Fruit fly (Drosophila melanogaster) whole organism, embryonic: ENCODE results near the gene Zir.
A peak's percentile ranks its signal among the peaks of the same experiment; 100 is the strongest.

Experiments used
- Awh ChIP-seq: fragments of 200-800 bp; sonication (Bioruptor generic); IDR thresholded peaks from 2 replicates; pipeline ENCODE4, ENCODE4 v1.3.6; 2022; ENCODE audit warnings: missing biosample characterization, missing genetic modification characterization
- BEAF-32 ChIP-seq: fragments of 200-800 bp; sonication (Bioruptor generic); optimal IDR thresholded peaks from 3 replicates; lab custom pipeline; 2017; ENCODE audit warnings: missing biosample characterization, missing genetic modification characterization, mild to moderate bottlenecking, moderate library complexity, missing genetic modification reagents
- CG10321 ChIP-seq: fragments of 200-800 bp; sonication (Bioruptor generic); IDR thresholded peaks from 2 replicates; pipeline ENCODE4 v1.3.6; 2022; ENCODE audit warnings: missing biosample characterization, missing genetic modification characterization
- CG10543 ChIP-seq: fragments of 200-800 bp; sonication (Bioruptor generic); optimal IDR thresholded peaks from 3 replicates; lab custom pipeline; 2017; ENCODE audit warnings: missing biosample characterization, mild to moderate bottlenecking, missing genetic modification characterization, moderate library complexity
- CG10654 ChIP-seq: fragments of 200-800 bp; sonication (Bioruptor generic); optimal IDR thresholded peaks from 2 replicates; lab custom pipeline; 2016; ENCODE audit warnings: missing biosample characterization, missing genetic modification characterization
- CG12769 ChIP-seq: fragments of 200-800 bp; sonication (Bioruptor generic); optimal IDR thresholded peaks from 2 replicates; lab custom pipeline; 2019; ENCODE audit warnings: missing biosample characterization, mild to moderate bottlenecking, missing genetic modification characterization, moderate library complexity
- CG1529 ChIP-seq: fragments of 200-800 bp; sonication (Bioruptor generic); optimal IDR thresholded peaks from 3 replicates; lab custom pipeline; 2018; ENCODE audit warnings: missing biosample characterization, missing genetic modification characterization
- CG15514 ChIP-seq: fragments of 200-800 bp; sonication (Bioruptor generic); optimal IDR thresholded peaks from 3 replicates; lab custom pipeline; 2017; ENCODE audit warnings: missing biosample characterization, missing genetic modification characterization, mild to moderate bottlenecking, moderate library complexity, missing genetic modification reagents
- CG17359 ChIP-seq: fragments of 200-800 bp; sonication (Bioruptor generic); optimal IDR thresholded peaks from 3 replicates; lab custom pipeline; 2018; ENCODE audit warnings: missing biosample characterization, mild to moderate bottlenecking, missing genetic modification characterization, moderate library complexity
- CG17568 ChIP-seq: fragments of 200-800 bp; sonication (Bioruptor generic); optimal IDR thresholded peaks from 2 replicates; lab custom pipeline; 2018; ENCODE audit warnings: missing biosample characterization, mild to moderate bottlenecking, missing genetic modification characterization, moderate library complexity
- CG17912 ChIP-seq: fragments of 200-800 bp; sonication (Bioruptor generic); optimal IDR thresholded peaks from 2 replicates; lab custom pipeline; 2018; ENCODE audit warnings: missing biosample characterization, mild to moderate bottlenecking, missing genetic modification characterization
- CG30020 ChIP-seq: fragments of 200-800 bp; optimal IDR thresholded peaks from 2 replicates; lab custom pipeline; 2019; ENCODE audit warnings: missing biosample characterization, mild to moderate bottlenecking, missing genetic modification characterization, moderate library complexity
- CG30431 ChIP-seq: fragments of 200-800 bp; sonication (Bioruptor generic); optimal IDR thresholded peaks from 2 replicates; lab custom pipeline; 2017; ENCODE audit warnings: missing biosample characterization, missing genetic modification characterization
- CG3281 ChIP-seq: fragments of 200-800 bp; sonication (Bioruptor generic); optimal IDR thresholded peaks from 3 replicates; lab custom pipeline; 2017; ENCODE audit warnings: missing biosample characterization, mild to moderate bottlenecking, missing genetic modification characterization
- CG4328 ChIP-seq: fragments of 200-800 bp; sonication (Bioruptor generic); optimal IDR thresholded peaks from 3 replicates; lab custom pipeline; 2017; ENCODE audit warnings: missing biosample characterization, missing genetic modification reagents, missing genetic modification characterization
- CG4730 ChIP-seq: fragments of 200-800 bp; sonication (Bioruptor generic); IDR thresholded peaks from 2 replicates; pipeline ENCODE4 v1.3.6; 2022; ENCODE audit warnings: missing biosample characterization, missing genetic modification characterization
- CG4820 ChIP-seq: fragments of 200-800 bp; sonication (Bioruptor generic); optimal IDR thresholded peaks from 3 replicates; lab custom pipeline; 2016; ENCODE audit warnings: missing biosample characterization, missing genetic modification characterization
- CG8089 ChIP-seq: fragments of 200-800 bp; sonication (Bioruptor generic); optimal IDR thresholded peaks from 3 replicates; lab custom pipeline; 2016; ENCODE audit warnings: missing biosample characterization, missing genetic modification characterization
- CHES-1-like ChIP-seq: fragments of 200-800 bp; sonication (Bioruptor generic); optimal IDR thresholded peaks from 2 replicates; lab custom pipeline; 2016; ENCODE audit warnings: missing biosample characterization, missing genetic modification characterization
- CrebB ChIP-seq: fragments of 200-800 bp; sonication (Bioruptor generic); optimal IDR thresholded peaks from 3 replicates; lab custom pipeline; 2018; ENCODE audit warnings: missing biosample characterization, mild to moderate bottlenecking, missing genetic modification characterization
- Dbx ChIP-seq: fragments of 200-800 bp; sonication (Bioruptor generic); IDR thresholded peaks from 3 replicates; pipeline ENCODE4 v1.3.6; 2022; ENCODE audit warnings: missing biosample characterization, missing genetic modification characterization
- Dll ChIP-seq: fragments of 200-800 bp; sonication (Bioruptor generic); IDR thresholded peaks from 4 replicates; pipeline ENCODE4 v1.3.6; 2022; ENCODE audit warnings: missing biosample characterization, missing genetic modification characterization; ENCODE audit not compliant: partially characterized antibody
- ERR ChIP-seq: fragments of 200-800 bp; sonication (Bioruptor generic); optimal IDR thresholded peaks from 2 replicates; lab custom pipeline; 2016; ENCODE audit warnings: missing biosample characterization, missing genetic modification characterization
- H2.0 ChIP-seq: fragments of 200-800 bp; sonication (Bioruptor generic); IDR thresholded peaks from 2 replicates; pipeline ENCODE4 v1.3.6; 2022; ENCODE audit warnings: missing biosample characterization, missing genetic modification characterization
- Hsf ChIP-seq: fragments of 200-800 bp; sonication (Bioruptor generic); optimal IDR thresholded peaks from 3 replicates; lab custom pipeline; 2016; ENCODE audit warnings: missing biosample characterization, missing genetic modification characterization
- Lhr ChIP-seq: fragments of 200-800 bp; sonication (Bioruptor generic); optimal IDR thresholded peaks from 3 replicates; lab custom pipeline; 2017; ENCODE audit warnings: mild to moderate bottlenecking, missing biosample characterization, missing genetic modification reagents, missing genetic modification characterization
- Myb ChIP-seq: fragments of 200-800 bp; sonication (Bioruptor generic); optimal IDR thresholded peaks from 2 replicates; lab custom pipeline; 2016; ENCODE audit warnings: missing biosample characterization, missing genetic modification characterization
- Spps ChIP-seq: fragments of 200-800 bp; sonication (Bioruptor generic); optimal IDR thresholded peaks from 2 replicates; lab custom pipeline; 2018; ENCODE audit warnings: missing biosample characterization, mild to moderate bottlenecking, missing genetic modification characterization
- Stat92E ChIP-seq, 3 experiments: fragments of >200 bp in 2 of 3; fragments of 200-800 bp in 1 of 3; sonication (Bioruptor generic) in 1 of 3; optimal IDR thresholded peaks; 2 replicates each; lab custom pipeline; 2017 to 2019; ENCODE audit warnings: missing biosample characterization in 3 of 3, missing genetic modification characterization in 3 of 3, mild to moderate bottlenecking in 1 of 3, moderate library complexity in 1 of 3
- ab ChIP-seq: fragments of 200-800 bp; sonication (Bioruptor generic); optimal IDR thresholded peaks from 2 replicates; lab custom pipeline; 2016; ENCODE audit warnings: missing biosample characterization, missing genetic modification characterization
- abd-A ChIP-seq: fragments of 200-800 bp; sonication (Bioruptor generic); optimal IDR thresholded peaks from 3 replicates; lab custom pipeline; 2019; ENCODE audit warnings: missing biosample characterization, mild to moderate bottlenecking, missing genetic modification characterization, moderate library complexity
- bowl ChIP-seq: fragments of 200-800 bp; sonication (Bioruptor generic); IDR thresholded peaks from 2 replicates; pipeline ENCODE4 v1.3.6; 2022; ENCODE audit warnings: missing biosample characterization, missing genetic modification characterization
- dati ChIP-seq: fragments of 200-800 bp; sonication (Bioruptor generic); IDR thresholded peaks from 2 replicates; pipeline ENCODE4 v1.3.6; 2022; ENCODE audit warnings: missing biosample characterization, missing genetic modification characterization
- disco-r ChIP-seq: fragments of 200-800 bp; sonication (Bioruptor generic); optimal IDR thresholded peaks from 2 replicates; lab custom pipeline; 2016; ENCODE audit warnings: missing biosample characterization, missing genetic modification characterization
- ftz-f1 ChIP-seq: fragments of 200-800 bp; sonication (Bioruptor generic); optimal IDR thresholded peaks from 2 replicates; lab custom pipeline; 2016; ENCODE audit warnings: missing biosample characterization, missing genetic modification characterization
- gsb-n ChIP-seq: fragments of 200-800 bp; sonication (Bioruptor generic); optimal IDR thresholded peaks from 3 replicates; lab custom pipeline; 2018; ENCODE audit warnings: missing biosample characterization, mild to moderate bottlenecking, missing genetic modification characterization
- h ChIP-seq: fragments of >200 bp; optimal IDR thresholded peaks from 2 replicates; lab custom pipeline; 2017
- hbn ChIP-seq: fragments of 200-800 bp; sonication (Bioruptor generic); IDR thresholded peaks from 2 replicates; pipeline ENCODE4 v1.3.6; 2022; ENCODE audit warnings: missing biosample characterization, missing genetic modification characterization; ENCODE audit not compliant: partially characterized antibody
- hth ChIP-seq: fragments of >200 bp; optimal IDR thresholded peaks from 2 replicates; lab custom pipeline; 2017; ENCODE audit warnings: inconsistent platforms
- kni ChIP-seq: fragments of 200-800 bp; sonication (Bioruptor generic); optimal IDR thresholded peaks from 3 replicates; lab custom pipeline; 2017; ENCODE audit warnings: mild to moderate bottlenecking, missing biosample characterization, missing genetic modification reagents, missing genetic modification characterization
- lbe ChIP-seq: fragments of 200-800 bp; sonication (Bioruptor generic); optimal IDR thresholded peaks from 2 replicates; lab custom pipeline; 2016; ENCODE audit warnings: missing biosample characterization, mild to moderate bottlenecking, missing genetic modification characterization
- mld ChIP-seq: fragments of 200-800 bp; sonication (Bioruptor generic); IDR thresholded peaks from 3 replicates; pipeline ENCODE4 v1.3.6; 2022; ENCODE audit warnings: missing biosample characterization, missing genetic modification characterization; ENCODE audit not compliant: partially characterized antibody
- onecut ChIP-seq: fragments of 200-800 bp; sonication (Bioruptor generic); IDR thresholded peaks from 2 replicates; pipeline ENCODE4 v1.3.6; 2022; ENCODE audit warnings: missing biosample characterization, missing genetic modification characterization
- p53 ChIP-seq: fragments of 200-800 bp; sonication (Bioruptor generic); optimal IDR thresholded peaks from 2 replicates; lab custom pipeline; 2016; ENCODE audit warnings: missing biosample characterization, missing genetic modification characterization
- pnt ChIP-seq: fragments of 200-800 bp; sonication (Bioruptor generic); optimal IDR thresholded peaks from 3 replicates; lab custom pipeline; 2016; ENCODE audit warnings: missing biosample characterization, missing genetic modification characterization
- pros ChIP-seq: fragments of 200-800 bp; sonication (Bioruptor generic); optimal IDR thresholded peaks from 3 replicates; lab custom pipeline; 2019; ENCODE audit warnings: missing biosample characterization, mild to moderate bottlenecking, missing genetic modification characterization, moderate library complexity
- salm ChIP-seq: fragments of 200-800 bp; sonication (Bioruptor generic); optimal IDR thresholded peaks from 2 replicates; lab custom pipeline; 2018; ENCODE audit warnings: missing biosample characterization, mild to moderate bottlenecking, missing genetic modification characterization
- schlank ChIP-seq: fragments of 200-800 bp; sonication (Bioruptor generic); optimal IDR thresholded peaks from 2 replicates; lab custom pipeline; 2018; ENCODE audit warnings: missing biosample characterization, mild to moderate bottlenecking, missing genetic modification characterization
- stc ChIP-seq: fragments of 200-800 bp; sonication (Bioruptor generic); IDR thresholded peaks from 2 replicates; pipeline ENCODE4 v1.3.6; 2022; ENCODE audit warnings: missing biosample characterization, missing genetic modification characterization

Zir gene

dm6 chr2L:131466-132270 is 37.1 kb downstream of the Zir start, which contains the start of gene Gs1 (continued):
- TF ChIP-seq Dll (GFP tag; lab: Robert Waterston, UW) (peak; percentile 45; the same call in 1 of the 4 replicates), Hsf (no peak), ERR (no peak), Spps (tag; lab: Kevin White, UChicago) (no peak), pnt (GFP tag; lab: Kevin White, UChicago) (no peak), Dbx (peak; percentile 16; the same call in 1 of the 3 replicates), CG10543 (GFP tag; lab: Kevin White, UChicago) (peak; percentile 89), CG10321 (GFP tag; lab: Robert Waterston, UW) (no peak; the same call in 1 of the 2 replicates), ab (GFP tag; lab: Kevin White, UChicago) (no peak), CHES-1-like (GFP tag; lab: Kevin White, UChicago) (no peak), hbn (GFP tag; lab: Robert Waterston, UW) (peak; percentile 28), kni (peak; percentile 79), CG17568 (GFP tag; lab: Kevin White, UChicago) (peak; percentile 46), gsb-n (peak; percentile 27), CG30431 (GFP tag; lab: Kevin White, UChicago) (no peak), Lhr (no peak), lbe (GFP tag; lab: Kevin White, UChicago) (peak; percentile 0), h (no peak), CG1529 (GFP tag; lab: Kevin White, UChicago) (peak; percentile 17), CG4730 (GFP tag; lab: Robert Waterston, UW) (no peak), pros (GFP tag; lab: Kevin White, UChicago) (peak; percentile 57), CG17912 (GFP tag; lab: Kevin White, UChicago) (no peak), CG8089 (GFP tag; lab: Kevin White, UChicago) (no peak), abd-A (tag; lab: Kevin White, UChicago) (peak; percentile 79), hth (lab: Kevin White, UChicago) (no peak), CrebB (tag; lab: Kevin White, UChicago) (peak; percentile 41), CG10654 (GFP tag; lab: Kevin White, UChicago) (no peak), CG3281 (peak; percentile 9), BEAF-32 (GFP tag; lab: Kevin White, UChicago) (no peak), schlank (tag; lab: Kevin White, UChicago) (no peak), salm (peak; percentile 57), CG4820 (GFP tag; lab: Kevin White, UChicago) (no peak), CG12769 (peak; percentile 77), CG4328 (GFP tag; lab: Kevin White, UChicago) (no peak), bowl (GFP tag; lab: Robert Waterston, UW) (no peak), H2.0 (no peak), Myb (no peak), dati (GFP tag; lab: Robert Waterston, UW) (no peak), onecut (peak; percentile 23; the same call in 1 of the 2 replicates), CG30020 (tag; lab: Kevin White, UChicago) (no peak), CG17359 (tag; lab: Kevin White, UChicago) (peak; percentile 17), ftz-f1 (peak; percentile 89), CG15514 (GFP tag; lab: Kevin White, UChicago) (peak; percentile 44), Awh (no peak), disco-r (GFP tag; lab: Kevin White, UChicago) (no peak), mld (GFP tag; lab: Robert Waterston, UW) (no peak), Stat92E (GFP tag; optimal IDR thresholded peaks at IDR 0.05; lab: Kevin White, UChicago) (peak in 1 of 3 experiments; percentile 48), stc (GFP tag; lab: Robert Waterston, UW) (0 out of 2 replicates have a peak, but pooled peaks have one; percentile 18), p53 (no peak)
